Fruit fly (Drosophila melanogaster) S2 (cell line): ENCODE results near the gene mRpL15.

Source experiments
- CG8478 ChIP-seq: fragments of >200 bp; optimal IDR thresholded peaks from 2 replicates; lab custom pipeline; 2018
- CTCF ChIP-seq, 2 experiments: fragments of >200 bp; optimal IDR thresholded peaks; 2 replicates each; lab custom pipeline; 2018

dm6 chr3L:20440902-20441429 lies 5.0 kb upstream of the mRpL15 start:
- TF ChIP-seq CG8478 (lab: Kevin White, UChicago) (no peak), CTCF (optimal IDR thresholded peaks at IDR 0.05; lab: Kevin White, UChicago) (no peak)
